Worm (Caenorhabditis elegans): ENCODE measurements around the gene pcp-4.

Gene pcp-4

DNA sequence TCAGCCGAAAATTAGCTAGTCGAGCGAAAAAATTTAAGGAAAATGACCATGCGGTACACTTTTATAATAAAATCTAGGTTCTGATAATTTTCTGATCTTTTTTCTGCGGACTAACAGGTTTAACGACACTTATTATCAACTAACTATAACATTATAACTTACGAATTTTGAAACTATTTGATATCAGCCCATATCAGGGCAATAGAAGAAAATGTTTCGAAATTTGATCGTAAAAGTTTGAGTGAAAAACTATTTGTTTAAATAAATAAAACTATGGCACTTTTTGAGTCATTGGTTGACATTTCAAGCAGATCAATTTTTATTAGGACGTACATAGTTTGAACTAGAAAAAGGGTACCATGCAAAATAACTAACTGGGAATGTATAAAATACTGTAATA, at the start of gene pcp-4:
TSS of gene pcp-4 (minus strand) at position 197 of the 400 bp plus-strand sequence.
- TF ChIP-seq him-1 (tag; optimal IDR thresholded peaks at IDR 0.05): no peak
- no peak for TF ChIP-seq dao-5 (tag; optimal IDR thresholded peaks at IDR 0.05)
- no peak for TF ChIP-seq W03F9.2 (tag; optimal IDR thresholded peaks at IDR 0.05)

- TF ChIP-seq W03F9.2 (tag; optimal IDR thresholded peaks at IDR 0.05) (no peak), dao-5 (tag; optimal IDR thresholded peaks at IDR 0.05) (no peak), him-1 (tag; optimal IDR thresholded peaks at IDR 0.05) (no peak)
These were observed 37.1 kb upstream of the pcp-4 start, which contains the start of gene Y116F11B.9 for ce11 chrV:19867883-19868282. Y116F11B.9 (minus strand) TSS chrV:19867983.

DNA sequence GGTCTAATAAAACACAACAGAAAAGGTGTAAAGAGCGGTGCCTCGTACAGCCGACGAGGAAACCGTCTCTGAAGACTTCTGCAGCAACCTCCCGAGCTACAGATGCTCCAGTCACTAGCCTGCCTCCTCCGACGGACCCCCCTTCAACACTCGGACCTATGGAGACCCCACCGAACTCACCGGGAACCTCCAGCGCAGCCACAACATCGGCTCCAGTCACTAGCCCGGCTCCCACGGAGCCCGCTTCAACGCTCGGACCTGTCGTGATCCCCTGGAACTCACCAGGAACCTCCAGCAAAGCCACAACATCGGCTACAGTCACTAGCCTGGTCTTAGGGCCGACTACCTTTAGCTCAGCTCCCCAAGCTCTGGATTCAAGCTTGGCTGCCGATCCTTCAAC, 29.4 kb upstream of the pcp-4 start:
- TF ChIP-seq him-1 (tag; optimal IDR thresholded peaks at IDR 0.05) (no peak), W03F9.2 (tag; optimal IDR thresholded peaks at IDR 0.05) (no peak)

DNA sequence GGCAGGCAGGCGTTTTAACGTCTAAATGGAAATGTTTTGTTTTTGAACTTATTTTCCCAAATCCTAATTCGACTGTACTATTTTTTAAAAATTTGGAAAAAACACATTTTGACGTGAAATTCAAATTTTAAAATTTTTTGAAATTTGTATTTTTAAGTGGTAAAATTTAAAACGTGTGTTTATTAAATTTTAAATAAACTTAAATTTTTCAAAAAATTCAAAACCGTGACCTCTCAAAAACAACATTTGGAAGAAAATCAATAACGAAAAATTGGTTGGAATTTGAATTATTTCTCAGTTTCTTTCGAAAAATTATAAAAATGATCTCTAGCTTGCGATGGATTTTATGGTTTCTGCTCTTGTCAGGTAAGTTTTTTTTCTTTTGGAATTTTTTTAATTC, 26.5 kb upstream of the pcp-4 start, which contains the start of gene Y116F11B.8:
TSS of gene Y116F11B.8 (plus strand) at position 301 of the 400 bp plus-strand sequence.
- no peak for TF ChIP-seq dao-5 (tag; optimal IDR thresholded peaks at IDR 0.05)
- TF ChIP-seq him-1 (tag; optimal IDR thresholded peaks at IDR 0.05): no peak
- TF ChIP-seq W03F9.2 (tag; optimal IDR thresholded peaks at IDR 0.05): no peak

ce11 chrV:19856933-19857332, 26.1 kb upstream of the pcp-4 start:
- TF ChIP-seq him-1 (tag; optimal IDR thresholded peaks at IDR 0.05): no peak
- TF ChIP-seq dao-5 (tag; optimal IDR thresholded peaks at IDR 0.05): no peak
- TF ChIP-seq W03F9.2 (tag; optimal IDR thresholded peaks at IDR 0.05): no peak

DNA sequence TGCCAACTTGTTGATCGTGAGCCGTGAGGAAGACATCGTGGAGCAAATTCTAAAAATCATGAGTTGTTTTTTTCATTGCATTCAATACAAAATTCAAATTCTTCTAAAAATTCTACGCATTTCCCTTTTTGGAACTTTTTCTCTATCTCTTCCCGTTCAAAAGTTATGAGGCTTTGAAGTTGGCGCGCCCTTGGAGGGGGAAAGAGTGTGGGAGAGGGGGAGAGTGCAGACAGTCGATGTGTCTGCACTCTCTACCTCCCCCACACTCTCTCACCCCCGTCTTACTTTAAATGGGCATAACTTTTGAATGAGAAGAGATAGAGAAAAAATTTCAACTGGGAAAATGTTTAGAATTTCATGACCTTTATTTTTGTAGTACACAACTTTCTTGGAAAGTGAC, 25.5 kb upstream of the pcp-4 start:
- TF ChIP-seq dao-5 (tag; optimal IDR thresholded peaks at IDR 0.05) (no peak), W03F9.2 (tag; optimal IDR thresholded peaks at IDR 0.05) (no peak), him-1 (tag; optimal IDR thresholded peaks at IDR 0.05) (no peak)

DNA sequence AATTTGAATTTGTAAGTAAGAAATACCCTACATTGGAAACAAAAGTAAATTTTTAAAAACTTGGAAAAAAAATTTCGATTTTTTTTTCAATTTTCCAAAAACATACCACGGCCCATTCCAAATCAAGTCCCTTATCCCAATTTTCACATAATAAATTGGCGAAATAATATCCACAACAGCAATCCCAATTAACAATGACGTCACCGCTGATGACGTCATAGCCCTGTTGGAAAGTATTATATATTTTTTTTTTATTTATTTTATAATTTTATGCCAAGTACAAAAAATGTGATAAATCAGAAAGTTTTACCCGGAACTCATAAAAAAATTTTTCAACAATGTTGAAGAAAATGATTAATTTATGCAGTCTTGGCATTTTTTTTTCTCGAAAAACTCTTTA, 22.8 kb upstream of the pcp-4 start:
- TF ChIP-seq dao-5 (tag; optimal IDR thresholded peaks at IDR 0.05): no peak
- TF ChIP-seq him-1 (tag; optimal IDR thresholded peaks at IDR 0.05): no peak
- TF ChIP-seq W03F9.2 (tag; optimal IDR thresholded peaks at IDR 0.05): no peak

DNA sequence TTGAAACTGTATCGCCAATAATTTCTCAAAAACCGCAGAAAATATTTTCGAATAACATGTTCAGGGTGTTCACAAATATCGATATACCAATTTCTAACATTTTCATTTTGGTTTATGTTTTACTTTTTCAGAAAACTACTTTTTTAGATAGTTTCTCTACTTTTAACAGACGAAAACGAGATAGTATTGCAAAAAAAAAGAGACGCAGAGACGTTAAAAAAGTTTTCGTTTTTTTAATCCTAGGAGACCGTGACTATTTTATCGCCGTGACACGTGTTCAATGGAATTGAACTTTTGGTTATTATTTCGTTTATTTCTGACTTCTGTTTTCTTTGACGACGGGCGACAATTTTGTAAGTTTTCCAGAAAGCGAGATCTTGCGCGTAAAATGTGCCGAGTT, 17.2 kb upstream of the pcp-4 start, which contains the start of gene Y116F11B.7:
TSS of gene Y116F11B.7 (plus strand) at position 301 of the 400 bp plus-strand sequence.
- no peak for TF ChIP-seq W03F9.2 (tag; optimal IDR thresholded peaks at IDR 0.05)

DNA sequence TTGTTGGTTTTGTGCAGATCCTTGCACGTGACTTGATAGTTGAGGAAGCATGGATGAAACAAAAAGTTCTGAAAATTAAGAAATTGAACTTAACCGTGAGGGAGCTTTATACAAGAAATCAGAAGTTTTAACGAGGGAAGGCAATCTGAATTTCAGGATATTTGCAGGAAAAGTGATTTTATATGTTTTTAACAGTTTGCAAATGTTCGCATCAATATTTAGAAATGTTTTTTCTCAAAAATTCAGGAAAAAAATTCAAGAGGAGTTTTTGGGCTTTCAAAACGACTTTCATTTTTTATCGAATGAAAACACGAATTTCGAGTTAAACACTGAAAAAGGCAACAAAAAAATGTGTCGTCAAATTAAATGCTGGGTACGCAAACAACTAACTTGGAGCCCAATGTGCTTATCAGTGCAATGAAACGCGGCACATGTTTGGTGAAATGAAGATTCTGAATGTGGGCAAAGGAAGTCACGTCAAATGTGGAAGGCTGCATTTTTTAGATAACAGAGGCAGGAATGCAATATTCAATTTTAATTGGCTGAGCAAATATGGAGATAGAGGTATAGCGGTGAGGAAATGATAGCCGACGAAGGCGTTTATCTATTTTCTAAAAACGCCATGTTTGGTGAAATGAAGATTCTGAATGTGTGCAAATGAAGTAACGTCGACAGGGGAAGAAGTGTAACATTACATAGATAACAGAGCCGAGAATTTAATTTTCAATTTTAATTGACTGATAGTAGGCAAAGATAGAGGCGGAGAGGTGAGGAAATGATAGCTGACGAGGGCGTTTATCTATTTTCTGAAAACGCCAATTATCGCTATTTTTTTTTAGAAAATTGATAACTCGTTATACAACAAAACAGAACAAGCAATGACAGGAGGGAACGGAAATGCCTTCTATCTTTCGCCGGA, 15.4 kb upstream of the pcp-4 start, which contains the start of gene Y116F11B.6:
TSS of gene Y116F11B.6 (minus strand) at position 51 of the 919 bp plus-strand sequence.
- TF ChIP-seq dao-5 (tag; optimal IDR thresholded peaks at IDR 0.05) (no peak), him-1 (tag; optimal IDR thresholded peaks at IDR 0.05) (no peak), W03F9.2 (tag; optimal IDR thresholded peaks at IDR 0.05) (no peak)

ce11 chrV:19836142-19836541, 5.3 kb upstream of the pcp-4 start, which contains the start of gene srw-38:
srw-38 (plus strand) TSS chrV:19836442.
- TF ChIP-seq W03F9.2 (tag; optimal IDR thresholded peaks at IDR 0.05): no peak
- TF ChIP-seq dao-5 (tag; optimal IDR thresholded peaks at IDR 0.05): no peak
- no peak for TF ChIP-seq him-1 (tag; optimal IDR thresholded peaks at IDR 0.05)

- no peak for TF ChIP-seq dao-5 (tag; optimal IDR thresholded peaks at IDR 0.05)
- no peak for TF ChIP-seq W03F9.2 (tag; optimal IDR thresholded peaks at IDR 0.05)
These were observed 777 bp upstream of the pcp-4 start for ce11 chrV:19831588-19831987.

- TF ChIP-seq him-1 (tag; optimal IDR thresholded peaks at IDR 0.05) (no peak), dao-5 (tag; optimal IDR thresholded peaks at IDR 0.05) (no peak)
These were observed 1.6 kb downstream of the pcp-4 start for ce11 chrV:19829225-19829624.

DNA sequence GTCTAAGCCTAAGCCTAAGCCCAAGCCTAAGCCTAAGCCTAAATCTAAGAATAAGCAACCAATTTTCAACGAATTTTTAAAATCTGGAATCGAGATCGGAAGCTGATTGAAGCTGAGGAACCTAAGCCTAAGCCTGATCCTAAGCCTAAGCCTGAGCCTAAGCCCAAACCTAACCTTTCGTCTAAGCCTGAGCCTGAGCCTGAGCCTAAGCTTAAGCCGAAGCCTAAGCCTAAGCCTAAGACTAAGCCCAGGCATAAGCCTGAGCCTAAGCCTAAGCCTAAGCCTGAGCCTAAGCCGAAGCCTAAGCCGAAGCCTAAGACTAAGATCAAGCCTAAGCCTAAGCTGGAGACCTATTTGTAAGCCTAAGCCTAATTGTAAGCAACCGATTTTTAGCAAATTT, 3.3 kb downstream of the pcp-4 start:
- no peak for TF ChIP-seq him-1 (tag; optimal IDR thresholded peaks at IDR 0.05)
- no peak for TF ChIP-seq W03F9.2 (tag; optimal IDR thresholded peaks at IDR 0.05)
- no peak for TF ChIP-seq dao-5 (tag; optimal IDR thresholded peaks at IDR 0.05)

DNA sequence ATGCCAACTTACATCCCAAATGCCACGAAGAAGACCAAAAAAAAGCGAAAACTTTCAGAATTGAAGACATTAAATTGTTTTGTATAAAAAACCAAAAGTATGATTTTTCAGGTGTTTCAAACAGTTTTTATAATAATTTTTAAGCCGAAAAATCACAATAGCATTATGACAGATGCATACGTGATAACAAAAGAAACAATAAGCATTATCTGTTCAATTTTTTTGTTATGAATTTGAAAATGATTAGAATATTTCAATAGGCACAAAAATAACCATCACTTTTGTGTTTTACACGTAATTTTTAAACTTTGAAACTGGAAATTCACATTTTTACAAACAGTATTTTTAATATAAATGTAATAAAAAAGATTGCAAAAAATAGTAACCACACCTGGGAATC, 8.7 kb downstream of the pcp-4 start, which contains the start of gene Y116F11B.17:
TSS of gene Y116F11B.17 (minus strand) at position 101 of the 400 bp plus-strand sequence.
- TF ChIP-seq dao-5 (tag; optimal IDR thresholded peaks at IDR 0.05): no peak
- TF ChIP-seq W03F9.2 (tag; optimal IDR thresholded peaks at IDR 0.05): no peak
- no peak for TF ChIP-seq him-1 (tag; optimal IDR thresholded peaks at IDR 0.05)
